Fruit fly (Drosophila melanogaster): ENCODE results near the gene MRP.

DNA sequence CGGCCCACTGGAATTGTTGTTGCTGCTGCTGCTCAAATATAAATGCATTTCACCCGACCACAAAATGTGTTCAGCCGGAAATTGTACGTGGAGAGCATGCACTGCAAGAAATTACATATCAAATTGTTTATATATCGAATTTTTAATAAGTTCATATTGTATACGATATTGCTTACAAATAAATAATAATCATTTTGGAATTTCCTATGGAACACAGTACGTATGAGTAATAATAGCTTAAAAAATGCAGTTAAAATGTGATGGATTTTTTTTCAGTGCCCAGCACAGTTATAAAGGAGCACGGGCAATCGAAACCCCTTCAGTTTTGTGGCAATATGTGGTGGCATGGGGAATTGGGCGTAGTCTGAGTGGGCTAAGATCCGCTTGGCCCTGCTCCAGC lies 37.6 kb downstream of the MRP start:
- TF ChIP-seq CG10348 (GFP tag; IDR thresholded peaks at IDR 0.05) (no peak), D1 (tag; optimal IDR thresholded peaks at IDR 0.05) (no peak)

Measured in whole organism, pupa.